Worm (Caenorhabditis elegans) whole organism, L1 larva: ENCODE results near the gene C06A12.19.

Experiments used
- sptf-1 ChIP-seq: fragments of 150-350 bp; optimal IDR thresholded peaks from 2 replicates; lab custom pipeline; 2014; ENCODE audit warnings: missing biosample characterization, missing genetic modification characterization
- ztf-11 ChIP-seq, 2 experiments: sonication (generic microtip); optimal IDR thresholded peaks; 2 replicates each; lab custom pipeline; 2016 to 2017; ENCODE audit warnings: missing genetic modification characterization in 2 of 2, missing biosample characterization in 1 of 2, missing compliant biosample characterization in 1 of 2

DNA sequence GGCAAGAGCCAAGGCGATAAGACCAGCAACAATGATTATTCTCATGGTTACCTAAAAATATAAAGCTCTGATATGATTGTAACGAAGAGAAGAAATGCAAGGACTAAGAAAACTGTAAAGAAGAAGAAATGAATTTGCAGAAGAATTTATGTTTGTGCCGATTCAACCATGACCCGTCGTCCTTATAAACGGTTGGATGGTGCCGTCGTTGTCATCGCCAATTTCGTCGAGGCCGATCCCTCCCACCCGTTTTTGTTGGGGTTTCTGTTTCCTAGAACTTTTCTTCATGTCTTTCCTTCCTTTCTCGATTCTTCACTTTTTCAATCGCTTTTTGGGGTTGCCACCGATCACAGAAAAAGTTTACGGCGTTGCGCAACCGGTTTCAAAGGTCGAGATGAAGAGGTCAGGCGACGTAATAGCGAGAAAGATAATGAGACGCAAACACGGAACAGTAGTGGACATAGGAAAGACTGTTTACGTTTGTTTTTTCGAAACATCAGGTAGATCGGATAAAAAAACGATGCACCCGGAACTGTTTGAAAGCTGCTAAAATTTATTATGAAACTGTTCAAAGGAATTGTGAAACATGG lies 32.1 kb upstream of the C06A12.19 start, which contains the start of gene epic-1:
- TF ChIP-seq sptf-1 (tag; lab: Kevin White, UChicago): no peak
- TF ChIP-seq ztf-11 (tag; optimal IDR thresholded peaks at IDR 0.05; lab: Kevin White, UChicago): no peak
